Fruit fly (Drosophila melanogaster): ENCODE results near the gene CG31036.

Gene CG31036

dm6 chr3R:29868676-29869349, 39.1 kb upstream of the CG31036 start, which contains the start of gene Zip99C (continued):
- TF ChIP-seq Xrp1 (GFP tag; IDR thresholded peaks at IDR 0.05) (peak; percentile 37; the same call in 1 of the 2 replicates), D19A (tag; optimal IDR thresholded peaks at IDR 0.05) (no peak), Dek (tag; optimal IDR thresholded peaks at IDR 0.05) (no peak), stc (GFP tag; IDR thresholded peaks at IDR 0.05) (no peak), ftz-f1 (GFP tag; optimal IDR thresholded peaks at IDR 0.05) (no peak), CG6854 (GFP tag; optimal IDR thresholded peaks at IDR 0.05) (peak; percentile 5), row (GFP tag; IDR thresholded peaks at IDR 0.05) (peak; percentile 82), CG16863 (GFP tag; optimal IDR thresholded peaks at IDR 0.05) (no peak), NFAT (GFP tag; IDR thresholded peaks at IDR 0.05) (peak; percentile 22; the same call in 1 of the 2 replicates), CG17361 (GFP tag; IDR thresholded peaks at IDR 0.05) (peak; percentile 56; the same call in 1 of the 3 replicates), CG31388 (GFP tag; optimal IDR thresholded peaks at IDR 0.05) (no peak), shn (GFP tag; optimal IDR thresholded peaks at IDR 0.05) (no peak), Asciz (GFP tag; optimal IDR thresholded peaks at IDR 0.05) (peak; percentile 11), croc (GFP tag; conservative IDR thresholded peaks at IDR 0.05) (no peak; the same call in 2 of the 3 replicates), scrt (GFP tag; optimal IDR thresholded peaks at IDR 0.05) (no peak), seq (GFP tag; IDR thresholded peaks at IDR 0.05) (no peak), stwl (tag; optimal IDR thresholded peaks at IDR 0.05) (peak; percentile 61), NC2α (GFP tag; optimal IDR thresholded peaks at IDR 0.05) (no peak), CG8281 (tag; optimal IDR thresholded peaks at IDR 0.05) (no peak), CG2889 (GFP tag; IDR thresholded peaks at IDR 0.05) (no peak), nerfin-1 (tag; optimal IDR thresholded peaks at IDR 0.05) (no peak), gro (GFP tag; optimal IDR thresholded peaks at IDR 0.05) (peak; percentile 6), Aef1 (GFP tag; IDR thresholded peaks at IDR 0.05) (peak; percentile 57), CG4282 (GFP tag; optimal IDR thresholded peaks at IDR 0.05) (no peak), slp2 (GFP tag; optimal IDR thresholded peaks at IDR 0.05) (no peak), abd-A (tag; optimal IDR thresholded peaks at IDR 0.05) (no peak), eve (GFP tag; optimal IDR thresholded peaks at IDR 0.05) (no peak), CG15601 (tag; optimal IDR thresholded peaks at IDR 0.05) (peak; percentile 71), Mes4 (GFP tag; optimal IDR thresholded peaks at IDR 0.05) (no peak), jing (GFP tag; optimal IDR thresholded peaks at IDR 0.05) (no peak), CG1529 (GFP tag; optimal IDR thresholded peaks at IDR 0.05) (no peak), pros (GFP tag; optimal IDR thresholded peaks at IDR 0.05) (no peak), CG15269 (tag; optimal IDR thresholded peaks at IDR 0.05) (peak; percentile 35), hbn (GFP tag; IDR thresholded peaks at IDR 0.05; ENCODE audit: partially characterized antibody) (peak; percentile 91), CG14860 (GFP tag; IDR thresholded peaks at IDR 0.05; ENCODE audit: partially characterized antibody) (peak; percentile 85), Dp (GFP tag; optimal IDR thresholded peaks at IDR 0.05) (peak; percentile 90), ATbp (GFP tag; optimal IDR thresholded peaks at IDR 0.05) (no peak), CG15011 (GFP tag; optimal IDR thresholded peaks at IDR 0.05) (no peak), D19B (GFP tag; optimal IDR thresholded peaks at IDR 0.05) (no peak), CG5953 (GFP tag; IDR thresholded peaks at IDR 0.05) (no peak), CG8944 (GFP tag; optimal IDR thresholded peaks at IDR 0.05) (no peak), Ets97D (GFP tag; optimal IDR thresholded peaks at IDR 0.05) (peak; percentile 72), sens-2 (GFP tag; IDR thresholded peaks at IDR 0.05) (no peak), toy (GFP tag; IDR thresholded peaks at IDR 0.05) (no peak), Sin3A (optimal IDR thresholded peaks at IDR 0.05) (peak; percentile 63), CG5180 (GFP tag; optimal IDR thresholded peaks at IDR 0.05) (no peak), CG1233 (GFP tag; optimal IDR thresholded peaks at IDR 0.05) (no peak), CG4404 (GFP tag; IDR thresholded peaks at IDR 0.05) (no peak), kah (GFP tag; optimal IDR thresholded peaks at IDR 0.05) (no peak), yki (optimal IDR thresholded peaks at IDR 0.05) (no peak), NC2β (GFP tag; optimal IDR thresholded peaks at IDR 0.05) (peak; percentile 33)
